Fruit fly (Drosophila melanogaster) whole organism, embryonic: ENCODE results near the gene CG9393.

Source experiments
- Atf-2 ChIP-seq: fragments of 200-800 bp; sonication (Bioruptor generic); optimal IDR thresholded peaks from 2 replicates; lab custom pipeline; 2016; ENCODE audit warnings: missing biosample characterization, missing genetic modification characterization
- Bteb2 ChIP-seq: fragments of 200-800 bp; sonication (Bioruptor generic); optimal IDR thresholded peaks from 2 replicates; lab custom pipeline; 2016; ENCODE audit warnings: missing biosample characterization, missing genetic modification characterization
- CG10147 ChIP-seq: fragments of 200-800 bp; sonication (Bioruptor generic); optimal IDR thresholded peaks from 2 replicates; lab custom pipeline; 2019; ENCODE audit warnings: missing biosample characterization, mild to moderate bottlenecking, missing genetic modification characterization, moderate library complexity
- CG10543 ChIP-seq: fragments of 200-800 bp; sonication (Bioruptor generic); optimal IDR thresholded peaks from 3 replicates; lab custom pipeline; 2017; ENCODE audit warnings: missing biosample characterization, mild to moderate bottlenecking, missing genetic modification characterization, moderate library complexity
- CG11696 ChIP-seq: fragments of 200-800 bp; sonication (Bioruptor generic); IDR thresholded peaks from 2 replicates; pipeline ENCODE4 v1.3.6; 2022; ENCODE audit warnings: missing biosample characterization, missing genetic modification characterization
- CG11723 ChIP-seq: fragments of 200-800 bp; sonication (Bioruptor generic); optimal IDR thresholded peaks from 2 replicates; lab custom pipeline; 2017; ENCODE audit warnings: missing biosample characterization, mild to moderate bottlenecking, missing genetic modification characterization
- CG14014 ChIP-seq: fragments of 200-800 bp; sonication (Bioruptor generic); IDR thresholded peaks from 2 replicates; pipeline ENCODE4 v1.3.6; 2022; ENCODE audit warnings: missing biosample characterization, missing genetic modification characterization
- CG15601 ChIP-seq: fragments of 200-800 bp; sonication (Bioruptor generic); optimal IDR thresholded peaks from 3 replicates; lab custom pipeline; 2019; ENCODE audit warnings: missing biosample characterization, mild to moderate bottlenecking, missing genetic modification characterization, moderate library complexity
- CG2678 ChIP-seq: fragments of 200-800 bp; sonication (Bioruptor generic); optimal IDR thresholded peaks from 3 replicates; lab custom pipeline; 2019; ENCODE audit warnings: missing biosample characterization, mild to moderate bottlenecking, missing genetic modification characterization, moderate library complexity
- CG33213 ChIP-seq: fragments of 200-800 bp; sonication (Bioruptor generic); optimal IDR thresholded peaks from 3 replicates; lab custom pipeline; 2016; ENCODE audit warnings: missing biosample characterization, missing genetic modification characterization
- CG42726 ChIP-seq: fragments of 200-800 bp; sonication (Bioruptor generic); IDR thresholded peaks from 2 replicates; pipeline ENCODE4 v1.3.6; 2022; ENCODE audit warnings: missing biosample characterization, missing genetic modification characterization; ENCODE audit not compliant: partially characterized antibody
- CG4707 ChIP-seq: fragments of 200-800 bp; sonication (Bioruptor generic); optimal IDR thresholded peaks from 2 replicates; lab custom pipeline; 2018; ENCODE audit warnings: missing biosample characterization, mild to moderate bottlenecking, missing genetic modification characterization, moderate library complexity
- CG6689 ChIP-seq: fragments of 200-800 bp; sonication (Bioruptor generic); IDR thresholded peaks from 2 replicates; pipeline ENCODE4 v1.3.6; 2022; ENCODE audit warnings: missing biosample characterization, missing genetic modification characterization
- CG7271 ChIP-seq: fragments of 200-800 bp; sonication (Bioruptor generic); optimal IDR thresholded peaks from 2 replicates; lab custom pipeline; 2018; ENCODE audit warnings: missing biosample characterization, mild to moderate bottlenecking, missing genetic modification characterization, moderate library complexity
- CG8388 ChIP-seq: fragments of 200-800 bp; sonication (Bioruptor generic); optimal IDR thresholded peaks from 2 replicates; lab custom pipeline; 2019; ENCODE audit warnings: missing biosample characterization, mild to moderate bottlenecking, missing genetic modification characterization, moderate library complexity
- CG9727 ChIP-seq: fragments of 200-800 bp; sonication (Bioruptor generic); optimal IDR thresholded peaks from 3 replicates; lab custom pipeline; 2017; ENCODE audit warnings: missing biosample characterization, mild to moderate bottlenecking, missing genetic modification characterization
- Doc3 ChIP-seq: fragments of 200-800 bp; sonication (Bioruptor generic); IDR thresholded peaks from 3 replicates; pipeline ENCODE4 v1.3.6; 2022; ENCODE audit warnings: missing biosample characterization, missing genetic modification characterization; ENCODE audit not compliant: partially characterized antibody
- Gug ChIP-seq: fragments of 200-800 bp; sonication (Bioruptor generic); IDR thresholded peaks from 4 replicates; pipeline ENCODE4 v1.3.6; 2022; ENCODE audit warnings: missing biosample characterization, missing genetic modification characterization
- HLH3B ChIP-seq: fragments of 200-800 bp; sonication (Bioruptor generic); IDR thresholded peaks from 2 replicates; pipeline ENCODE4 v1.3.6; 2022; ENCODE audit warnings: missing biosample characterization, missing genetic modification characterization
- Hand ChIP-seq: fragments of 200-800 bp; sonication (Bioruptor generic); optimal IDR thresholded peaks from 2 replicates; lab custom pipeline; 2017; ENCODE audit warnings: mild to moderate bottlenecking, missing biosample characterization, missing genetic modification reagents, missing genetic modification characterization
- HmgD ChIP-seq: fragments of 200-800 bp; sonication (Bioruptor generic); optimal IDR thresholded peaks from 3 replicates; lab custom pipeline; 2016; ENCODE audit warnings: missing biosample characterization, missing genetic modification characterization
- Hr39 ChIP-seq: fragments of >200 bp; optimal IDR thresholded peaks from 2 replicates; lab custom pipeline; 2017
- Hr51 ChIP-seq, 2 experiments: fragments of 200-800 bp; sonication (Bioruptor generic); optimal IDR thresholded peaks; 2 replicates in 1 of 2; 3 replicates in 1 of 2; lab custom pipeline; 2016 to 2018; ENCODE audit warnings: missing biosample characterization in 2 of 2, missing genetic modification characterization in 2 of 2, mild to moderate bottlenecking in 1 of 2, moderate library complexity in 1 of 2
- Mad ChIP-seq: fragments of 200-800 bp; sonication (Bioruptor generic); optimal IDR thresholded peaks from 2 replicates; lab custom pipeline; 2016; ENCODE audit warnings: missing biosample characterization, missing genetic modification characterization
- NC2α ChIP-seq: fragments of 200-800 bp; sonication (Bioruptor generic); optimal IDR thresholded peaks from 2 replicates; lab custom pipeline; 2016; ENCODE audit warnings: missing biosample characterization, missing genetic modification characterization
- Rx ChIP-seq: fragments of 200-800 bp; sonication (Bioruptor generic); IDR thresholded peaks from 2 replicates; pipeline ENCODE4 v1.3.6; 2022; ENCODE audit warnings: missing biosample characterization, missing genetic modification characterization
- Side ChIP-seq: fragments of 200-800 bp; sonication (Bioruptor generic); optimal IDR thresholded peaks from 2 replicates; lab custom pipeline; 2016; ENCODE audit warnings: missing biosample characterization, missing genetic modification characterization
- Ssrp ChIP-seq: fragments of 200-800 bp; sonication (Bioruptor generic); optimal IDR thresholded peaks from 2 replicates; lab custom pipeline; 2018; ENCODE audit warnings: missing biosample characterization, mild to moderate bottlenecking, missing genetic modification characterization, moderate library complexity
- Stat92E ChIP-seq, 3 experiments: fragments of >200 bp in 2 of 3; fragments of 200-800 bp in 1 of 3; sonication (Bioruptor generic) in 1 of 3; optimal IDR thresholded peaks; 2 replicates each; lab custom pipeline; 2017 to 2019; ENCODE audit warnings: missing biosample characterization in 3 of 3, missing genetic modification characterization in 3 of 3, mild to moderate bottlenecking in 1 of 3, moderate library complexity in 1 of 3
- aop ChIP-seq: fragments of 200-800 bp; sonication (Bioruptor generic); IDR thresholded peaks from 2 replicates; pipeline ENCODE4 v1.3.6; 2022; ENCODE audit warnings: missing biosample characterization, missing genetic modification characterization
- ato ChIP-seq: fragments of 200-800 bp; sonication (Bioruptor generic); IDR thresholded peaks from 2 replicates; pipeline ENCODE4 v1.3.6; 2022; ENCODE audit warnings: missing biosample characterization, missing genetic modification characterization; ENCODE audit not compliant: partially characterized antibody
- chm ChIP-seq: fragments of 200-800 bp; sonication (Bioruptor generic); IDR thresholded peaks from 2 replicates; pipeline ENCODE4 v1.3.6; 2022; ENCODE audit warnings: missing biosample characterization, missing genetic modification characterization
- ci ChIP-seq: fragments of 200-800 bp; sonication (Bioruptor generic); IDR thresholded peaks from 3 replicates; pipeline ENCODE4 v1.3.6; 2022; ENCODE audit warnings: missing biosample characterization, missing genetic modification characterization
- dati ChIP-seq: fragments of 200-800 bp; sonication (Bioruptor generic); IDR thresholded peaks from 2 replicates; pipeline ENCODE4 v1.3.6; 2022; ENCODE audit warnings: missing biosample characterization, missing genetic modification characterization
- grn ChIP-seq: fragments of 200-800 bp; sonication (Bioruptor generic); optimal IDR thresholded peaks from 3 replicates; lab custom pipeline; 2017; ENCODE audit warnings: missing biosample characterization, missing genetic modification characterization
- hb ChIP-seq: fragments of 200-800 bp; sonication (Bioruptor generic); IDR thresholded peaks from 3 replicates; pipeline ENCODE4 v1.3.6; 2022; ENCODE audit warnings: missing biosample characterization, missing genetic modification characterization; ENCODE audit not compliant: partially characterized antibody
- hth ChIP-seq: fragments of >200 bp; optimal IDR thresholded peaks from 2 replicates; lab custom pipeline; 2017; ENCODE audit warnings: inconsistent platforms
- ind ChIP-seq: fragments of 200-800 bp; sonication (Bioruptor generic); optimal IDR thresholded peaks from 3 replicates; lab custom pipeline; 2016; ENCODE audit warnings: missing biosample characterization, missing genetic modification characterization
- ken ChIP-seq: fragments of 200-800 bp; sonication (Bioruptor generic); IDR thresholded peaks from 3 replicates; pipeline ENCODE4 v1.3.6; 2022; ENCODE audit warnings: missing biosample characterization, missing genetic modification characterization
- p53 ChIP-seq: fragments of 200-800 bp; sonication (Bioruptor generic); optimal IDR thresholded peaks from 2 replicates; lab custom pipeline; 2016; ENCODE audit warnings: missing biosample characterization, missing genetic modification characterization
- peb ChIP-seq: fragments of 200-800 bp; sonication (Bioruptor generic); IDR thresholded peaks from 2 replicates; pipeline ENCODE4 v1.3.6; 2022; ENCODE audit warnings: missing biosample characterization, missing genetic modification characterization
- sc ChIP-seq, 3 experiments: fragments of >200 bp in 2 of 3; fragments of 200-800 bp in 1 of 3; sonication (Bioruptor generic) in 1 of 3; optimal IDR thresholded peaks; 2 replicates in 2 of 3; 3 replicates in 1 of 3; lab custom pipeline; 2017; ENCODE audit warnings: mild to moderate bottlenecking in 1 of 3, missing biosample characterization in 1 of 3, missing genetic modification characterization in 1 of 3, missing genetic modification reagents in 1 of 3
- scrt ChIP-seq: fragments of 200-800 bp; sonication (Bioruptor generic); optimal IDR thresholded peaks from 2 replicates; lab custom pipeline; 2018; ENCODE audit warnings: missing biosample characterization, mild to moderate bottlenecking, missing genetic modification characterization, moderate library complexity
- sens ChIP-seq: fragments of 200-800 bp; sonication (Bioruptor generic); peaks from one replicate; lab custom pipeline; 2016; ENCODE audit warnings: missing biosample characterization, missing genetic modification characterization
- slbo ChIP-seq: fragments of 200-800 bp; sonication (Bioruptor generic); IDR thresholded peaks from 2 replicates; pipeline ENCODE4 v1.3.6; 2022; ENCODE audit warnings: missing biosample characterization, missing genetic modification characterization
- tap ChIP-seq: fragments of 200-800 bp; optimal IDR thresholded peaks from 3 replicates; lab custom pipeline; 2019; ENCODE audit warnings: missing biosample characterization, mild to moderate bottlenecking, missing genetic modification characterization, moderate library complexity
- tin ChIP-seq: fragments of 200-800 bp; sonication (Bioruptor generic); optimal IDR thresholded peaks from 3 replicates; lab custom pipeline; 2016; ENCODE audit warnings: missing biosample characterization, missing genetic modification characterization
- ttk ChIP-seq: fragments of 200-800 bp; sonication (Bioruptor generic); IDR thresholded peaks from 2 replicates; pipeline ENCODE4 v2.1.2; 2022; ENCODE audit warnings: missing biosample characterization, missing genetic modification characterization
- wdn ChIP-seq: fragments of 200-800 bp; sonication (Bioruptor generic); IDR thresholded peaks from 2 replicates; pipeline ENCODE4 v1.3.6; 2022; ENCODE audit warnings: missing biosample characterization, missing genetic modification characterization
- zen ChIP-seq: fragments of 200-800 bp; sonication (Bioruptor generic); optimal IDR thresholded peaks from 3 replicates; lab custom pipeline; 2018; ENCODE audit warnings: missing biosample characterization, mild to moderate bottlenecking, missing genetic modification characterization, moderate library complexity
- zen2 ChIP-seq: fragments of 200-800 bp; sonication (Bioruptor generic); IDR thresholded peaks from 3 replicates; pipeline ENCODE4 v1.3.6; 2022; ENCODE audit warnings: missing biosample characterization, missing genetic modification characterization; ENCODE audit not compliant: partially characterized antibody

CG9393 gene

dm6 chr3R:9534125-9534496 is 29.4 kb downstream of the CG9393 start (continued):
- TF ChIP-seq Hr39 (no peak), ato (GFP tag; lab: Robert Waterston, UW) (no peak), zen2 (no peak), tap (tag; lab: Kevin White, UChicago) (peak; percentile 94), CG7271 (peak; percentile 39), ken (peak; percentile 95), CG42726 (GFP tag; lab: Robert Waterston, UW) (no peak), hth (lab: Kevin White, UChicago) (no peak), CG6689 (GFP tag; lab: Robert Waterston, UW) (peak; percentile 91), CG2678 (tag; lab: Kevin White, UChicago) (peak; percentile 96), Ssrp (peak; percentile 95), sc (optimal IDR thresholded peaks at IDR 0.05; lab: Kevin White, UChicago) (no peak), sc (GFP tag; optimal IDR thresholded peaks at IDR 0.05; lab: Kevin White, UChicago) (peak; percentile 92), NC2α (GFP tag; lab: Kevin White, UChicago) (peak; percentile 86), CG10147 (peak; percentile 83), sens (GFP tag; lab: Kevin White, UChicago) (peak; percentile 99), zen (tag; lab: Kevin White, UChicago) (peak; percentile 82), CG11696 (peak; percentile 82), Hand (GFP tag; lab: Kevin White, UChicago) (peak; percentile 71), hb (no peak), CG4707 (GFP tag; lab: Kevin White, UChicago) (peak; percentile 85), Stat92E (GFP tag; optimal IDR thresholded peaks at IDR 0.05; lab: Kevin White, UChicago) (peak in 1 of 3 experiments; percentile 52), Side (GFP tag; lab: Kevin White, UChicago) (peak; percentile 87), grn (GFP tag; lab: Kevin White, UChicago) (no peak), CG15601 (tag; lab: Kevin White, UChicago) (peak; percentile 93), CG9727 (peak; percentile 85), ttk (peak; percentile 91), Bteb2 (GFP tag; lab: Kevin White, UChicago) (peak; percentile 89), CG8388 (GFP tag; lab: Kevin White, UChicago) (peak; percentile 96), Rx (GFP tag; lab: Robert Waterston, UW) (peak; percentile 85), scrt (GFP tag; lab: Kevin White, UChicago) (peak; percentile 81), Doc3 (GFP tag; lab: Robert Waterston, UW) (no peak), Hr51 (GFP tag; optimal IDR thresholded peaks at IDR 0.05; lab: Kevin White, UChicago) (peak; percentile 77 to 96), wdn (GFP tag; lab: Robert Waterston, UW) (peak; percentile 84), dati (GFP tag; lab: Robert Waterston, UW) (peak; percentile 80), ind (peak; percentile 91), Gug (GFP tag; lab: Robert Waterston, UW) (peak; percentile 76), tin (peak; percentile 90), CG11723 (GFP tag; lab: Kevin White, UChicago) (peak; percentile 89), slbo (GFP tag; lab: Robert Waterston, UW) (peak; percentile 93), p53 (GFP tag; lab: Kevin White, UChicago) (peak; percentile 31), chm (peak; percentile 87), Atf-2 (peak; percentile 93), CG33213 (GFP tag; lab: Kevin White, UChicago) (peak; percentile 75), HLH3B (GFP tag; lab: Robert Waterston, UW) (peak; percentile 93), aop (GFP tag; lab: Robert Waterston, UW) (peak; percentile 81), peb (GFP tag; lab: Robert Waterston, UW) (peak; percentile 82), CG14014 (GFP tag; lab: Robert Waterston, UW) (peak; percentile 90), CG10543 (GFP tag; lab: Kevin White, UChicago) (no peak), ci (GFP tag; lab: Robert Waterston, UW) (peak; percentile 98), Mad (peak; percentile 88), HmgD (GFP tag; lab: Kevin White, UChicago) (peak; percentile 9)
